Worm (Caenorhabditis elegans): ENCODE measurements around the gene F53H2.3.

ce11 chrV:20425183-20425400, 13.5 kb upstream of the F53H2.3 start, which contains the start of the genes fce-2 and F48F5.8:
- no peak for TF ChIP-seq lin-39 (tag; optimal IDR thresholded peaks at IDR 0.05)
- TF ChIP-seq ztf-4 (tag; optimal IDR thresholded peaks at IDR 0.05): no peak
- TF ChIP-seq skn-1 (tag; optimal IDR thresholded peaks at IDR 0.05): no peak
- no peak for TF ChIP-seq nhr-129 (tag; optimal IDR thresholded peaks at IDR 0.05)
- no peak for TF ChIP-seq elt-3 (tag; optimal IDR thresholded peaks at IDR 0.05)
- no peak for TF ChIP-seq ama-1 (optimal IDR thresholded peaks at IDR 0.05)
- no peak for TF ChIP-seq peb-1 (tag; optimal IDR thresholded peaks at IDR 0.05)
- no peak for TF ChIP-seq nhr-23 (tag; optimal IDR thresholded peaks at IDR 0.05)
- TF ChIP-seq unc-39 (tag; optimal IDR thresholded peaks at IDR 0.05): no peak

Data from whole organism, L2 larva.